Fruit fly (Drosophila melanogaster) whole organism, embryonic: ENCODE data around the gene Tim17b1.

Source experiments
- Atf6 ChIP-seq: fragments of 200-800 bp; sonication (Bioruptor generic); IDR thresholded peaks from 2 replicates; pipeline ENCODE4 v1.3.6; 2022; ENCODE audit warnings: missing biosample characterization, missing genetic modification characterization
- CG10147 ChIP-seq: fragments of 200-800 bp; sonication (Bioruptor generic); optimal IDR thresholded peaks from 2 replicates; lab custom pipeline; 2019; ENCODE audit warnings: missing biosample characterization, mild to moderate bottlenecking, missing genetic modification characterization, moderate library complexity
- CG10267 ChIP-seq: fragments of 200-800 bp; sonication (Bioruptor generic); optimal IDR thresholded peaks from 2 replicates; lab custom pipeline; 2018; ENCODE audit warnings: missing biosample characterization, mild to moderate bottlenecking, missing genetic modification characterization, moderate library complexity
- CG10462 ChIP-seq: fragments of 200-800 bp; sonication (Bioruptor generic); optimal IDR thresholded peaks from 2 replicates; lab custom pipeline; 2016; ENCODE audit warnings: missing biosample characterization, missing genetic modification characterization
- CG10959 ChIP-seq: fragments of 200-800 bp; sonication (Bioruptor generic); IDR thresholded peaks from 2 replicates; pipeline ENCODE4 v1.3.6; 2022; ENCODE audit warnings: missing biosample characterization, missing genetic modification characterization
- CG11504 ChIP-seq: fragments of 200-800 bp; sonication (Bioruptor generic); optimal IDR thresholded peaks from 3 replicates; lab custom pipeline; 2019; ENCODE audit warnings: missing biosample characterization, mild to moderate bottlenecking, missing genetic modification characterization, moderate library complexity
- CG1233 ChIP-seq: fragments of 200-800 bp; sonication (Bioruptor generic); optimal IDR thresholded peaks from 4 replicates; lab custom pipeline; 2018; ENCODE audit warnings: missing biosample characterization, mild to moderate bottlenecking, missing genetic modification characterization
- CG13894 ChIP-seq: fragments of 200-800 bp; sonication (Bioruptor generic); optimal IDR thresholded peaks from 3 replicates; lab custom pipeline; 2018; ENCODE audit warnings: missing biosample characterization, mild to moderate bottlenecking, missing genetic modification characterization, moderate library complexity
- CG17359 ChIP-seq: fragments of 200-800 bp; sonication (Bioruptor generic); optimal IDR thresholded peaks from 3 replicates; lab custom pipeline; 2018; ENCODE audit warnings: missing biosample characterization, mild to moderate bottlenecking, missing genetic modification characterization, moderate library complexity
- CG17912 ChIP-seq: fragments of 200-800 bp; sonication (Bioruptor generic); optimal IDR thresholded peaks from 2 replicates; lab custom pipeline; 2018; ENCODE audit warnings: missing biosample characterization, mild to moderate bottlenecking, missing genetic modification characterization
- CG3065 ChIP-seq: fragments of 200-800 bp; sonication (Bioruptor generic); optimal IDR thresholded peaks from 2 replicates; lab custom pipeline; 2016; ENCODE audit warnings: missing biosample characterization, missing genetic modification characterization
- CG32532 ChIP-seq: fragments of 200-800 bp; sonication (Bioruptor generic); IDR thresholded peaks from 2 replicates; pipeline ENCODE4 v1.3.6; 2022; ENCODE audit warnings: missing biosample characterization, missing genetic modification characterization
- CG3281 ChIP-seq: fragments of 200-800 bp; sonication (Bioruptor generic); optimal IDR thresholded peaks from 3 replicates; lab custom pipeline; 2017; ENCODE audit warnings: missing biosample characterization, mild to moderate bottlenecking, missing genetic modification characterization
- CG33213 ChIP-seq: fragments of 200-800 bp; sonication (Bioruptor generic); optimal IDR thresholded peaks from 3 replicates; lab custom pipeline; 2016; ENCODE audit warnings: missing biosample characterization, missing genetic modification characterization
- CG34224 ChIP-seq: fragments of 200-800 bp; sonication (Bioruptor generic); IDR thresholded peaks from 3 replicates; pipeline ENCODE4 v1.3.6; 2022; ENCODE audit warnings: missing biosample characterization, missing genetic modification characterization; ENCODE audit not compliant: partially characterized antibody
- CG6254 ChIP-seq: fragments of 200-800 bp; sonication (Bioruptor generic); optimal IDR thresholded peaks from 3 replicates; lab custom pipeline; 2017; ENCODE audit warnings: mild to moderate bottlenecking, missing biosample characterization, missing genetic modification reagents, missing genetic modification characterization
- CG6272 ChIP-seq: fragments of 200-800 bp; sonication (Bioruptor generic); IDR thresholded peaks from 2 replicates; pipeline ENCODE4 v1.3.6; 2022; ENCODE audit warnings: missing biosample characterization, missing genetic modification characterization
- CG6765 ChIP-seq: fragments of 200-800 bp; sonication (Bioruptor generic); optimal IDR thresholded peaks from 3 replicates; lab custom pipeline; 2017; ENCODE audit warnings: missing biosample characterization, mild to moderate bottlenecking, missing genetic modification characterization
- CG7357 ChIP-seq: fragments of 200-800 bp; sonication (Bioruptor generic); IDR thresholded peaks from 3 replicates; pipeline ENCODE4 v1.3.6; 2022; ENCODE audit warnings: missing biosample characterization, missing genetic modification characterization
- CG7963 ChIP-seq: fragments of 200-800 bp; sonication (Bioruptor generic); IDR thresholded peaks from 3 replicates; pipeline ENCODE4 v1.3.6; 2022; ENCODE audit warnings: missing biosample characterization, missing genetic modification characterization; ENCODE audit not compliant: partially characterized antibody
- CG8359 ChIP-seq: fragments of 200-800 bp; sonication (Bioruptor generic); optimal IDR thresholded peaks from 2 replicates; lab custom pipeline; 2017; ENCODE audit warnings: missing biosample characterization, mild to moderate bottlenecking, missing genetic modification characterization, borderline replicate concordance
- CG9932 ChIP-seq: fragments of 200-800 bp; sonication (Bioruptor generic); IDR thresholded peaks from 2 replicates; pipeline ENCODE4 v1.3.6; 2022; ENCODE audit warnings: missing biosample characterization, missing genetic modification characterization
- Drgx ChIP-seq: fragments of 200-800 bp; sonication (Bioruptor generic); IDR thresholded peaks from 2 replicates; pipeline ENCODE4 v1.3.6; 2022; ENCODE audit warnings: missing biosample characterization, missing genetic modification characterization
- E2f2 ChIP-seq: fragments of 200-800 bp; sonication (Bioruptor generic); IDR thresholded peaks from 2 replicates; pipeline ENCODE4 v1.3.6; 2022; ENCODE audit warnings: missing biosample characterization, missing genetic modification characterization
- HLH4C ChIP-seq: fragments of 200-800 bp; sonication (Bioruptor generic); IDR thresholded peaks from 3 replicates; pipeline ENCODE4 v1.3.6; 2022; ENCODE audit warnings: missing biosample characterization, missing genetic modification characterization; ENCODE audit not compliant: partially characterized antibody
- HLHmδ ChIP-seq: fragments of 200-800 bp; sonication (Bioruptor generic); optimal IDR thresholded peaks from 2 replicates; lab custom pipeline; 2018; ENCODE audit warnings: missing biosample characterization, mild to moderate bottlenecking, missing genetic modification characterization, moderate library complexity
- Hmr ChIP-seq: fragments of 200-800 bp; sonication (Bioruptor generic); optimal IDR thresholded peaks from 3 replicates; lab custom pipeline; 2017; ENCODE audit warnings: mild to moderate bottlenecking, missing biosample characterization, missing genetic modification reagents, missing genetic modification characterization
- Hr51 ChIP-seq, 2 experiments: fragments of 200-800 bp; sonication (Bioruptor generic); optimal IDR thresholded peaks; 2 replicates in 1 of 2; 3 replicates in 1 of 2; lab custom pipeline; 2016 to 2018; ENCODE audit warnings: missing biosample characterization in 2 of 2, missing genetic modification characterization in 2 of 2, mild to moderate bottlenecking in 1 of 2, moderate library complexity in 1 of 2
- Hr78 ChIP-seq, 2 experiments: fragments of 200-800 bp in 1 of 2; fragments of >200 bp in 1 of 2; sonication (Bioruptor generic) in 1 of 2; optimal IDR thresholded peaks; 2 replicates each; lab custom pipeline; 2017 to 2019; ENCODE audit warnings: missing biosample characterization in 2 of 2, missing genetic modification characterization in 2 of 2, mild to moderate bottlenecking in 1 of 2, moderate library complexity in 1 of 2
- Tbp ChIP-seq: fragments of >200 bp; optimal IDR thresholded peaks from 2 replicates; lab custom pipeline; 2018; ENCODE audit warnings: missing biosample characterization, missing genetic modification characterization
- Trl ChIP-seq, 3 experiments: fragments of >200 bp in 2 of 3; fragments of 200-800 bp in 1 of 3; sonication (Bioruptor generic) in 1 of 3; optimal IDR thresholded peaks; 2 replicates in 1 of 3; 3 replicates in 2 of 3; lab custom pipeline; 2016 to 2017; ENCODE audit warnings: missing biosample characterization in 1 of 3, missing genetic modification characterization in 1 of 3
- ac ChIP-seq: fragments of 200-800 bp; sonication (Bioruptor generic); optimal IDR thresholded peaks from 3 replicates; lab custom pipeline; 2017; ENCODE audit warnings: missing biosample characterization, mild to moderate bottlenecking, missing genetic modification characterization
- al ChIP-seq: fragments of 200-800 bp; sonication (Bioruptor generic); IDR thresholded peaks from 2 replicates; pipeline ENCODE4 v1.3.6; 2022; ENCODE audit warnings: missing biosample characterization, missing genetic modification characterization
- ci ChIP-seq: fragments of 200-800 bp; sonication (Bioruptor generic); IDR thresholded peaks from 3 replicates; pipeline ENCODE4 v1.3.6; 2022; ENCODE audit warnings: missing biosample characterization, missing genetic modification characterization
- crol ChIP-seq: fragments of 200-800 bp; sonication (Bioruptor generic); IDR thresholded peaks from 2 replicates; pipeline ENCODE4 v1.3.6; 2022; ENCODE audit warnings: missing biosample characterization, missing genetic modification characterization
- da ChIP-seq: fragments of 200-800 bp; sonication (Bioruptor generic); optimal IDR thresholded peaks from 2 replicates; lab custom pipeline; 2016; ENCODE audit warnings: missing biosample characterization, missing genetic modification characterization
- gsb ChIP-seq: fragments of 200-800 bp; sonication (Bioruptor generic); IDR thresholded peaks from 2 replicates; pipeline ENCODE4 v1.3.6; 2022; ENCODE audit warnings: missing biosample characterization, missing genetic modification characterization
- gt ChIP-seq: fragments of 200-800 bp; sonication (Bioruptor generic); IDR thresholded peaks from 2 replicates; pipeline ENCODE4 v1.3.6; 2022; ENCODE audit warnings: missing biosample characterization, missing genetic modification characterization
- nerfin-1 ChIP-seq: fragments of 200-800 bp; sonication (Bioruptor generic); optimal IDR thresholded peaks from 3 replicates; lab custom pipeline; 2019; ENCODE audit warnings: missing biosample characterization, mild to moderate bottlenecking, missing genetic modification characterization, moderate library complexity
- nom ChIP-seq: fragments of 200-800 bp; sonication (Bioruptor generic); optimal IDR thresholded peaks from 2 replicates; lab custom pipeline; 2017; ENCODE audit warnings: missing biosample characterization, missing genetic modification characterization, mild to moderate bottlenecking, moderate library complexity, missing genetic modification reagents
- p53 ChIP-seq: fragments of 200-800 bp; sonication (Bioruptor generic); optimal IDR thresholded peaks from 2 replicates; lab custom pipeline; 2016; ENCODE audit warnings: missing biosample characterization, missing genetic modification characterization
- pho ChIP-seq: fragments of 200-800 bp; sonication (Bioruptor generic); optimal IDR thresholded peaks from 2 replicates; lab custom pipeline; 2016; ENCODE audit warnings: missing biosample characterization, missing genetic modification characterization
- psq ChIP-seq: fragments of 200-800 bp; sonication (Bioruptor generic); optimal IDR thresholded peaks from 2 replicates; lab custom pipeline; 2017; ENCODE audit warnings: missing biosample characterization, missing genetic modification characterization
- ro ChIP-seq: fragments of 200-800 bp; sonication (Bioruptor generic); IDR thresholded peaks from 2 replicates; pipeline ENCODE4 v1.3.6; 2022; ENCODE audit warnings: missing biosample characterization, missing genetic modification characterization
- row ChIP-seq: fragments of 200-800 bp; sonication (Bioruptor generic); IDR thresholded peaks from 3 replicates; pipeline ENCODE4 v1.3.6; 2022; ENCODE audit warnings: missing biosample characterization, missing genetic modification characterization
- salm ChIP-seq: fragments of 200-800 bp; sonication (Bioruptor generic); optimal IDR thresholded peaks from 2 replicates; lab custom pipeline; 2018; ENCODE audit warnings: missing biosample characterization, mild to moderate bottlenecking, missing genetic modification characterization
- slbo ChIP-seq: fragments of 200-800 bp; sonication (Bioruptor generic); IDR thresholded peaks from 2 replicates; pipeline ENCODE4 v1.3.6; 2022; ENCODE audit warnings: missing biosample characterization, missing genetic modification characterization
- wor ChIP-seq: fragments of 200-800 bp; sonication (Bioruptor generic); IDR thresholded peaks from 2 replicates; pipeline ENCODE4 v1.3.6; 2022; ENCODE audit warnings: missing biosample characterization, missing genetic modification characterization
- zen ChIP-seq: fragments of 200-800 bp; sonication (Bioruptor generic); optimal IDR thresholded peaks from 3 replicates; lab custom pipeline; 2018; ENCODE audit warnings: missing biosample characterization, mild to moderate bottlenecking, missing genetic modification characterization, moderate library complexity
- zfh2 ChIP-seq: fragments of 200-800 bp; sonication (Bioruptor generic); optimal IDR thresholded peaks from 2 replicates; lab custom pipeline; 2016; ENCODE audit warnings: missing biosample characterization, missing genetic modification characterization

Gene Tim17b1

dm6 chr3R:5281094-5281493 lies 18.9 kb upstream of the Tim17b1 start (continued):
- TF ChIP-seq CG10462 (GFP tag; lab: Kevin White, UChicago) = no peak
- 0 out of 2 replicates have a peak, but pooled peaks have one; percentile 37 for TF ChIP-seq Atf6 (GFP tag; lab: Robert Waterston, UW)
- TF ChIP-seq Drgx = peak; percentile 39; the same call in 1 of the 2 replicates
- no peak for TF ChIP-seq CG3065
- no peak for TF ChIP-seq HLH4C (GFP tag; lab: Robert Waterston, UW)
- no peak for TF ChIP-seq gsb (GFP tag; lab: Robert Waterston, UW)
- no peak for TF ChIP-seq CG10959 (GFP tag; lab: Robert Waterston, UW)
- no peak for TF ChIP-seq pho
- TF ChIP-seq CG6765 (GFP tag; lab: Kevin White, UChicago) = no peak
- TF ChIP-seq Hr51 (GFP tag; optimal IDR thresholded peaks at IDR 0.05; lab: Kevin White, UChicago) = no peak
- TF ChIP-seq wor (GFP tag; lab: Robert Waterston, UW) = no peak
- TF ChIP-seq psq = peak; percentile 37
- no peak for TF ChIP-seq CG17912 (GFP tag; lab: Kevin White, UChicago)
- no peak for TF ChIP-seq CG6254 (GFP tag; lab: Kevin White, UChicago)
- no peak for TF ChIP-seq ci (GFP tag; lab: Robert Waterston, UW)
- TF ChIP-seq Hr78 (GFP tag; optimal IDR thresholded peaks at IDR 0.05; lab: Kevin White, UChicago) = no peak
- TF ChIP-seq CG17359 (tag; lab: Kevin White, UChicago) = no peak
- TF ChIP-seq CG6272 (GFP tag; lab: Robert Waterston, UW) = no peak
- peak; percentile 37 for TF ChIP-seq nom (GFP tag; lab: Kevin White, UChicago)
- no peak for TF ChIP-seq CG10267 (tag; lab: Kevin White, UChicago)
- peak; percentile 55 for TF ChIP-seq CG9932 (GFP tag; lab: Robert Waterston, UW)
- peak; percentile 11 for TF ChIP-seq zfh2 (GFP tag; lab: Kevin White, UChicago)
- no peak for TF ChIP-seq CG3281
- no peak for TF ChIP-seq ro (GFP tag; lab: Robert Waterston, UW)
- no peak for TF ChIP-seq gt
- no peak for TF ChIP-seq E2f2 (GFP tag; lab: Robert Waterston, UW)
- peak; percentile 60 for TF ChIP-seq CG32532 (GFP tag; lab: Robert Waterston, UW)
- no peak for TF ChIP-seq nerfin-1 (tag; lab: Kevin White, UChicago)
- peak; percentile 45; the same call in 1 of the 2 replicates for TF ChIP-seq crol (GFP tag; lab: Robert Waterston, UW)
- TF ChIP-seq HLHmδ (GFP tag; lab: Kevin White, UChicago) = no peak
- TF ChIP-seq Hmr (GFP tag; lab: Kevin White, UChicago) = no peak
- no peak for TF ChIP-seq Tbp (GFP tag; lab: Kevin White, UChicago)
- no peak for TF ChIP-seq CG7963
- TF ChIP-seq p53 = no peak
- no peak for TF ChIP-seq CG11504 (tag; lab: Kevin White, UChicago)
- TF ChIP-seq CG7357 (GFP tag; lab: Robert Waterston, UW) = no peak
- TF ChIP-seq row (GFP tag; lab: Robert Waterston, UW) = peak; percentile 48; the same call in 2 of the 3 replicates
- no peak for TF ChIP-seq CG33213 (GFP tag; lab: Kevin White, UChicago)
- no peak for TF ChIP-seq CG10147
- no peak for TF ChIP-seq zen (tag; lab: Kevin White, UChicago)
- TF ChIP-seq salm = no peak
- peak; percentile 1 to 35 for TF ChIP-seq Trl (optimal IDR thresholded peaks at IDR 0.05; lab: Kevin White, UChicago)
- TF ChIP-seq Trl (GFP tag; optimal IDR thresholded peaks at IDR 0.05; lab: Kevin White, UChicago) = no peak
- 0 out of 3 replicates have a peak, but pooled peaks have one; percentile 20 for TF ChIP-seq CG34224 (GFP tag; lab: Robert Waterston, UW)
- TF ChIP-seq CG1233 (GFP tag; lab: Kevin White, UChicago) = no peak
- TF ChIP-seq CG13894 (tag; lab: Kevin White, UChicago) = peak; percentile 40
- 0 out of 2 replicates have a peak, but pooled peaks have one; percentile 13 for TF ChIP-seq al
- TF ChIP-seq CG8359 (GFP tag; lab: Kevin White, UChicago) = no peak
- TF ChIP-seq slbo = peak; percentile 20; the same call in 1 of the 2 replicates
- no peak for TF ChIP-seq da (GFP tag; lab: Kevin White, UChicago)
- TF ChIP-seq ac (GFP tag; lab: Kevin White, UChicago) = no peak
